Worm (Caenorhabditis elegans) whole organism, late embryonic: Measurements from ENCODE around the gene nnt-1.

Experiments used
- C08G9.2 ChIP-seq: sonication (generic microtip); optimal IDR thresholded peaks from 2 replicates; lab custom pipeline; 2016; ENCODE audit warnings: mild to moderate bottlenecking, missing genetic modification characterization, moderate library complexity, missing compliant biosample characterization
- ceh-24 ChIP-seq: sonication (generic microtip); optimal IDR thresholded peaks from 2 replicates; lab custom pipeline; 2016; ENCODE audit warnings: mild to moderate bottlenecking, missing genetic modification characterization, missing compliant biosample characterization
- elt-4 ChIP-seq: sonication (generic microtip); optimal IDR thresholded peaks from 2 replicates; lab custom pipeline; 2016; ENCODE audit warnings: missing genetic modification characterization, missing compliant biosample characterization
- nfya-1 ChIP-seq: sonication (generic microtip); optimal IDR thresholded peaks from 2 replicates; lab custom pipeline; 2017; ENCODE audit warnings: missing genetic modification characterization, mild to moderate bottlenecking, missing compliant biosample characterization, antibody characterized with exemption, moderate library complexity
- nhr-11 ChIP-seq: fragments of 150-350 bp; optimal IDR thresholded peaks from 2 replicates; lab custom pipeline; 2014; ENCODE audit warnings: missing biosample characterization, missing genetic modification characterization
- nhr-232 ChIP-seq: sonication (generic microtip); optimal IDR thresholded peaks from 2 replicates; lab custom pipeline; 2016; ENCODE audit warnings: missing genetic modification characterization, missing compliant biosample characterization
- pat-9 ChIP-seq: fragments of 200-800 bp; sonication (Bioruptor generic); optimal IDR thresholded peaks from 2 replicates; lab custom pipeline; 2018; ENCODE audit warnings: mild to moderate bottlenecking, missing genetic modification characterization, moderate library complexity, missing compliant biosample characterization
- pha-4 ChIP-seq: fragments of 150-350 bp; optimal IDR thresholded peaks from 2 replicates; lab custom pipeline; 2018; ENCODE audit warnings: missing biosample characterization, missing genetic modification reagents, missing genetic modification characterization
- rnt-1 ChIP-seq: sonication (generic microtip); optimal IDR thresholded peaks from 2 replicates; lab custom pipeline; 2016; ENCODE audit warnings: missing genetic modification characterization, missing compliant biosample characterization
- sdc-2 ChIP-seq: sonication (generic microtip); optimal IDR thresholded peaks from 2 replicates; lab custom pipeline; 2016; ENCODE audit warnings: missing genotype, missing genetic modification characterization, missing compliant biosample characterization
- syd-9 ChIP-seq: sonication (generic microtip); optimal IDR thresholded peaks from 2 replicates; lab custom pipeline; 2016; ENCODE audit warnings: mild to moderate bottlenecking, missing genetic modification characterization, moderate library complexity, missing compliant biosample characterization
- tbx-7 ChIP-seq: sonication (generic microtip); optimal IDR thresholded peaks from 2 replicates; lab custom pipeline; 2016; ENCODE audit warnings: missing genotype, missing genetic modification characterization, missing compliant biosample characterization
- unc-3 ChIP-seq, 2 experiments: fragments of 200-800 bp in 1 of 2; sonication (Bioruptor generic) in 1 of 2; sonication (generic microtip) in 1 of 2; conservative IDR thresholded peaks in 1 of 2; optimal IDR thresholded peaks in 1 of 2; 2 replicates each; pipeline versions ENCODE4 v1.3.6 to Lab custom; 2016 to 2022; ENCODE audit warnings: missing compliant biosample characterization in 2 of 2, missing genetic modification characterization in 2 of 2, missing genetic modification reagents in 1 of 2
- ztf-16 ChIP-seq: sonication (generic microtip); optimal IDR thresholded peaks from 2 replicates; lab custom pipeline; 2017; ENCODE audit warnings: missing genetic modification characterization, missing compliant biosample characterization

DNA sequence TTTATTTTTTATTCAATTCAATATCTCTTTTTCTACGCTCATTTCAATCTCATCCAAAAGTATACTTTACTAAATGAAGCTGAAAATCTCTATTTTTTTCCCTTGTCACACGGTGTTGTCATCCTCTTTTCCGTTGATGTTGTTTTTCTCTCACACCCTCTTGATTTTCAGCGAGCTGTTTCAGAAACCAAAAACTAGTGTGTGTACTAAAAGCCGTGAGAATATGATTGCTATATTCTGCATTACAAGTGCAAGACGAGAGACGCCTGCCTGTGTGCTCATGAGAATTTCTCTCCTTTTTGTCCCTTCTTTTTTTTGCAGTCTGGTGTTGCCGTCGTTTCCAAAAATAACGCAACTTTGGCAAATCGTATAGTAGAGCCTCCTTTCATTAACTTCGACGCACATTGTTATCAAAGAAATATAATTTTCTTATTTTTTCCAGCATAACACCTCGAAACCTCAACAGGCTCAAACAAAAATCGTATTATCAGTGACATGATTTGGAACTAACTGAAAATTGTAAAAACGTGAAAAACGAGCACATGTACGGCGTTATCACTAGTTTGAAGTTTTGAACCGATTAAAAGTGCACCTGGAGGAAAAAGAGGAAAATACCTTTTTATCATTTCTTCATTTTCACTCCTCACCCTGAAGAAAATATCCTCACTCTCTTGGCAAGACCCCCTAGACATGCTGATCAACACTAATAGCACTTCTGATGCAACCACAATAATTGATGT is 3.9 kb upstream of the nnt-1 start, which contains the start of gene C15H9.2:
- TF ChIP-seq tbx-7 (tag; lab: Kevin White, UChicago) = no peak
- no peak for TF ChIP-seq rnt-1 (tag; lab: Kevin White, UChicago)
- no peak for TF ChIP-seq C08G9.2 (tag; lab: Kevin White, UChicago)
- TF ChIP-seq elt-4 = no peak
- TF ChIP-seq nhr-11 (tag; lab: Kevin White, UChicago) = no peak
- no peak for TF ChIP-seq ztf-16
- TF ChIP-seq sdc-2 (tag; lab: Kevin White, UChicago) = no peak
- TF ChIP-seq nfya-1 (tag; lab: Kevin White, UChicago) = no peak
- TF ChIP-seq nhr-232 (tag; lab: Kevin White, UChicago) = no peak
- TF ChIP-seq pat-9 = no peak
- no peak for TF ChIP-seq syd-9 (tag; lab: Kevin White, UChicago)
- no peak for TF ChIP-seq ceh-24 (tag; lab: Kevin White, UChicago)
- no peak for TF ChIP-seq unc-3 (GFP tag; conservative IDR thresholded peaks at IDR 0.05; lab: Robert Waterston, UW)
- TF ChIP-seq unc-3 (tag; optimal IDR thresholded peaks at IDR 0.05; lab: Kevin White, UChicago) = no peak
- no peak for TF ChIP-seq pha-4
